Worm (Caenorhabditis elegans) whole organism, L1 larva: ENCODE measurements around the gene str-150.
A peak's percentile ranks its signal among the peaks of the same experiment; 100 is the strongest.

Experiments used
- C04F5.9 ChIP-seq: sonication (generic microtip); optimal IDR thresholded peaks from 2 replicates; lab custom pipeline; 2016; ENCODE audit warnings: missing genetic modification characterization, missing compliant biosample characterization
- aha-1 ChIP-seq: fragments of 150-350 bp; optimal IDR thresholded peaks from 2 replicates; lab custom pipeline; 2014; ENCODE audit warnings: missing biosample characterization, missing genetic modification characterization
- alr-1 ChIP-seq: fragments of 200-800 bp; sonication (Bioruptor generic); optimal IDR thresholded peaks from 2 replicates; lab custom pipeline; 2018; ENCODE audit warnings: borderline replicate concordance, mild to moderate bottlenecking, missing genetic modification characterization, missing compliant biosample characterization
- aly-2 ChIP-seq: fragments of 150-350 bp; optimal IDR thresholded peaks from 2 replicates; lab custom pipeline; 2014; ENCODE audit warnings: missing biosample characterization, missing genetic modification characterization
- ama-1 ChIP-seq: fragments of 150-350 bp; optimal IDR thresholded peaks from 2 replicates; lab custom pipeline; 2014
- ceh-63 ChIP-seq: fragments of 200-800 bp; sonication (Bioruptor generic); optimal IDR thresholded peaks from 2 replicates; lab custom pipeline; 2018; ENCODE audit warnings: mild to moderate bottlenecking, missing genetic modification characterization, missing compliant biosample characterization
- ceh-88 ChIP-seq: fragments of 200-800 bp; sonication (Bioruptor generic); IDR thresholded peaks from 2 replicates; pipeline ENCODE4 v1.3.6; 2022; ENCODE audit warnings: missing genetic modification characterization, missing compliant biosample characterization
- ceh-90 ChIP-seq: sonication (generic microtip); optimal IDR thresholded peaks from 2 replicates; lab custom pipeline; 2016; ENCODE audit warnings: missing genetic modification characterization, missing compliant biosample characterization
- dpl-1 ChIP-seq, 3 experiments: fragments of 150-350 bp in 2 of 3; sonication (generic microtip) in 1 of 3; optimal IDR thresholded peaks; 2 replicates each; lab custom pipeline; 2014 to 2017; ENCODE audit warnings: missing biosample characterization in 3 of 3, missing genetic modification characterization in 3 of 3, missing genetic modification reagents in 3 of 3
- dsc-1 ChIP-seq: sonication (generic microtip); optimal IDR thresholded peaks from 2 replicates; lab custom pipeline; 2016; ENCODE audit warnings: mild to moderate bottlenecking, missing genetic modification characterization, missing compliant biosample characterization
- efl-1 ChIP-seq, 4 experiments: fragments of 150-350 bp; optimal IDR thresholded peaks in 3 of 4; peaks in 1 of 4; 1 replicate in 1 of 4; 2 replicates in 3 of 4; lab custom pipeline; 2014; ENCODE audit warnings: missing biosample characterization in 2 of 4, missing genetic modification characterization in 2 of 4, missing genetic modification reagents in 2 of 4
- egl-13 ChIP-seq: sonication (generic microtip); optimal IDR thresholded peaks from 2 replicates; lab custom pipeline; 2016; ENCODE audit warnings: missing genotype, missing genetic modification reagents, missing genetic modification characterization, missing compliant biosample characterization
- elt-2 ChIP-seq: sonication (generic microtip); optimal IDR thresholded peaks from 2 replicates; lab custom pipeline; 2016; ENCODE audit warnings: missing genetic modification characterization, mild to moderate bottlenecking, inconsistent platforms, missing compliant biosample characterization, missing genetic modification reagents
- ets-5 ChIP-seq: fragments of 200-800 bp; sonication (Bioruptor generic); IDR thresholded peaks from 2 replicates; pipeline ENCODE4 v1.3.6; 2022; ENCODE audit warnings: missing genetic modification characterization, missing compliant biosample characterization
- hlh-17 ChIP-seq: fragments of 200-800 bp; sonication (Bioruptor generic); optimal IDR thresholded peaks from 2 replicates; lab custom pipeline; 2018; ENCODE audit warnings: missing genetic modification characterization, mild to moderate bottlenecking, missing compliant biosample characterization, moderate library complexity, borderline replicate concordance
- hlh-4 ChIP-seq: sonication (generic microtip); optimal IDR thresholded peaks from 2 replicates; lab custom pipeline; 2016; ENCODE audit warnings: mild to moderate bottlenecking, missing genetic modification characterization, missing compliant biosample characterization
- irx-1 ChIP-seq: sonication (generic microtip); optimal IDR thresholded peaks from 2 replicates; lab custom pipeline; 2016; ENCODE audit warnings: missing genetic modification characterization, missing compliant biosample characterization
- lin-15B ChIP-seq: fragments of 150-350 bp; sonication (generic microtip); optimal IDR thresholded peaks from 3 replicates; lab custom pipeline; 2014; ENCODE audit warnings: missing biosample characterization, missing genetic modification characterization
- lin-39 ChIP-seq: fragments of 150-350 bp; optimal IDR thresholded peaks from 2 replicates; lab custom pipeline; 2014; ENCODE audit warnings: missing biosample characterization, missing genetic modification reagents, missing genetic modification characterization
- lsy-2 ChIP-seq, 2 experiments: fragments of 150-350 bp; optimal IDR thresholded peaks; 2 replicates each; lab custom pipeline; 2014; ENCODE audit warnings: missing biosample characterization in 2 of 2, missing genetic modification characterization in 2 of 2
- mab-9 ChIP-seq: fragments of 200-800 bp; sonication (Bioruptor generic); IDR thresholded peaks from 2 replicates; pipeline ENCODE4 v1.3.6; 2022; ENCODE audit warnings: missing genetic modification reagents, missing genetic modification characterization, missing compliant biosample characterization
- mdl-1 ChIP-seq, 2 experiments: fragments of 150-350 bp; optimal IDR thresholded peaks; 2 replicates each; lab custom pipeline; 2014 to 2017; ENCODE audit warnings: missing biosample characterization in 2 of 2, missing genetic modification characterization in 2 of 2, inconsistent platforms in 1 of 2
- nhr-11 ChIP-seq: fragments of 150-350 bp; optimal IDR thresholded peaks from 2 replicates; lab custom pipeline; 2014; ENCODE audit warnings: missing biosample characterization, missing genetic modification characterization
- nhr-20 ChIP-seq: sonication (generic microtip); optimal IDR thresholded peaks from 2 replicates; lab custom pipeline; 2016; ENCODE audit warnings: mild to moderate bottlenecking, missing genetic modification characterization, missing compliant biosample characterization
- nhr-47 ChIP-seq: sonication (generic microtip); optimal IDR thresholded peaks from 2 replicates; lab custom pipeline; 2016; ENCODE audit warnings: mild to moderate bottlenecking, missing genetic modification characterization, moderate library complexity, missing compliant biosample characterization
- nhr-71 ChIP-seq: sonication (generic microtip); optimal IDR thresholded peaks from 2 replicates; lab custom pipeline; 2016; ENCODE audit warnings: mild to moderate bottlenecking, missing genetic modification characterization, moderate library complexity, missing compliant biosample characterization
- nhr-76 ChIP-seq: sonication (generic microtip); optimal IDR thresholded peaks from 2 replicates; lab custom pipeline; 2017; ENCODE audit warnings: missing biosample characterization, missing genetic modification characterization
- nhr-77 ChIP-seq: fragments of 150-350 bp; optimal IDR thresholded peaks from 2 replicates; lab custom pipeline; 2014; ENCODE audit warnings: missing biosample characterization, missing genetic modification characterization
- pax-3 ChIP-seq: fragments of 200-800 bp; sonication (Bioruptor generic); optimal IDR thresholded peaks from 2 replicates; lab custom pipeline; 2018; ENCODE audit warnings: mild to moderate bottlenecking, missing genetic modification characterization, moderate library complexity, missing compliant biosample characterization
- pqm-1 ChIP-seq: sonication (generic microtip); optimal IDR thresholded peaks from 3 replicates; lab custom pipeline; 2017; ENCODE audit warnings: missing biosample characterization, missing genetic modification characterization
- rnt-1 ChIP-seq: sonication (generic microtip); optimal IDR thresholded peaks from 2 replicates; lab custom pipeline; 2016; ENCODE audit warnings: mild to moderate bottlenecking, missing genetic modification characterization, moderate library complexity, missing compliant biosample characterization
- skn-1 ChIP-seq: fragments of 150-350 bp; optimal IDR thresholded peaks from 2 replicates; lab custom pipeline; 2014; ENCODE audit warnings: missing biosample characterization, missing genetic modification characterization
- snpc-4 ChIP-seq: fragments of 150-350 bp; optimal IDR thresholded peaks from 2 replicates; lab custom pipeline; 2014; ENCODE audit warnings: missing biosample characterization, missing genetic modification characterization
- sox-4 ChIP-seq: sonication (generic microtip); optimal IDR thresholded peaks from 2 replicates; lab custom pipeline; 2016; ENCODE audit warnings: missing genetic modification characterization, missing compliant biosample characterization
- sptf-1 ChIP-seq: fragments of 150-350 bp; optimal IDR thresholded peaks from 2 replicates; lab custom pipeline; 2014; ENCODE audit warnings: missing biosample characterization, missing genetic modification characterization
- swsn-7 ChIP-seq: sonication (generic microtip); optimal IDR thresholded peaks from 2 replicates; lab custom pipeline; 2016; ENCODE audit warnings: missing genetic modification characterization, missing compliant biosample characterization
- tbx-2 ChIP-seq: sonication (generic microtip); optimal IDR thresholded peaks from 2 replicates; lab custom pipeline; 2016; ENCODE audit warnings: missing genetic modification characterization, missing compliant biosample characterization
- unc-30 ChIP-seq: sonication (generic microtip); optimal IDR thresholded peaks from 2 replicates; lab custom pipeline; 2017; ENCODE audit warnings: missing biosample characterization, missing genetic modification characterization
- unc-86 ChIP-seq: sonication (generic microtip); optimal IDR thresholded peaks from 2 replicates; lab custom pipeline; 2016; ENCODE audit warnings: missing genetic modification characterization, missing compliant biosample characterization
- unc-98 ChIP-seq: fragments of 200-800 bp; sonication (Bioruptor generic); IDR thresholded peaks from 2 replicates; pipeline ENCODE4 v1.3.6; 2022; ENCODE audit warnings: missing genetic modification characterization, missing compliant biosample characterization
- vab-15 ChIP-seq: sonication (generic microtip); optimal IDR thresholded peaks from 2 replicates; lab custom pipeline; 2017; ENCODE audit warnings: missing genotype, mild to moderate bottlenecking, missing genetic modification characterization, missing compliant biosample characterization
- zag-1 ChIP-seq: fragments of 150-350 bp; optimal IDR thresholded peaks from 2 replicates; lab custom pipeline; 2014; ENCODE audit warnings: missing biosample characterization, missing genetic modification characterization
- ztf-4 ChIP-seq: fragments of 150-350 bp; optimal IDR thresholded peaks from 2 replicates; lab custom pipeline; 2014; ENCODE audit warnings: missing biosample characterization, missing genetic modification characterization

Gene str-150

ce11 chrV:16582973-16583372 lies at the start of gene str-150:
str-150 (plus strand) TSS chrV:16583273.
- TF ChIP-seq tbx-2 (tag; lab: Kevin White, UChicago) = no peak
- TF ChIP-seq sptf-1 = no peak
- TF ChIP-seq pqm-1 = no peak
- TF ChIP-seq nhr-11 = no peak

- TF ChIP-seq egl-13 (tag; lab: Kevin White, UChicago) = no peak
- TF ChIP-seq snpc-4 (tag; lab: Kevin White, UChicago) = no peak
- no peak for TF ChIP-seq tbx-2 (tag; lab: Kevin White, UChicago)
- TF ChIP-seq ama-1 (lab: Kevin White, UChicago) = no peak
- no peak for TF ChIP-seq ceh-88 (GFP tag; lab: Robert Waterston, UW)
- TF ChIP-seq hlh-4 (tag; lab: Kevin White, UChicago) = no peak
- no peak for TF ChIP-seq skn-1 (tag; lab: Kevin White, UChicago)
- TF ChIP-seq swsn-7 (tag; lab: Kevin White, UChicago) = no peak
Measured at ce11 chrV:16534000-16534399, 49.1 kb upstream of the str-150 start, which contains the start of gene cpr-2. cpr-2 (minus strand) TSS chrV:16534100.

- TF ChIP-seq ceh-63 (no peak), lsy-2 (tag; optimal IDR thresholded peaks at IDR 0.05; lab: Kevin White, UChicago) (no peak), zag-1 (tag; lab: Kevin White, UChicago) (no peak), unc-30 (tag; lab: Kevin White, UChicago) (no peak), nhr-77 (tag; lab: Kevin White, UChicago) (no peak), unc-86 (tag; lab: Kevin White, UChicago) (no peak)
Measured at ce11 chrV:16535172-16535571, 47.9 kb upstream of the str-150 start, which contains the start of gene Y32B12B.8. Y32B12B.8 (plus strand) TSS chrV:16535472.

ce11 chrV:16536701-16537100 lies 46.4 kb upstream of the str-150 start, which contains the start of gene Y32B12B.1:
Y32B12B.1 (plus strand) TSS chrV:16537001.
- TF ChIP-seq nhr-71 (tag; lab: Kevin White, UChicago) (no peak), unc-98 (GFP tag; lab: Robert Waterston, UW) (no peak), zag-1 (tag; lab: Kevin White, UChicago) (no peak), sox-4 (tag; lab: Kevin White, UChicago) (no peak), mdl-1 (tag; optimal IDR thresholded peaks at IDR 0.05; lab: Kevin White, UChicago) (no peak), irx-1 (tag; lab: Kevin White, UChicago) (no peak), C04F5.9 (tag; lab: Kevin White, UChicago) (no peak), elt-2 (no peak), mab-9 (GFP tag; lab: Robert Waterston, UW) (no peak), dpl-1 (GFP tag; optimal IDR thresholded peaks at IDR 0.05; lab: Kevin White, UChicago) (no peak), lsy-2 (tag; optimal IDR thresholded peaks at IDR 0.05; lab: Kevin White, UChicago) (no peak), aly-2 (tag; lab: Kevin White, UChicago) (no peak), rnt-1 (tag; lab: Kevin White, UChicago) (no peak), ceh-88 (GFP tag; lab: Robert Waterston, UW) (no peak)

- TF ChIP-seq dpl-1 (GFP tag; optimal IDR thresholded peaks at IDR 0.05; lab: Kevin White, UChicago) (peak; percentile 77 to 87 (median 84)), irx-1 (tag; lab: Kevin White, UChicago) (peak; percentile 47), pax-3 (tag; lab: Kevin White, UChicago) (peak; percentile 49), lin-39 (tag; lab: Kevin White, UChicago) (peak; percentile 38), hlh-17 (no peak), vab-15 (tag; lab: Kevin White, UChicago) (no peak), aha-1 (tag; lab: Kevin White, UChicago) (no peak), skn-1 (tag; lab: Kevin White, UChicago) (peak; percentile 6), C04F5.9 (tag; lab: Kevin White, UChicago) (no peak), pqm-1 (no peak), ceh-90 (tag; lab: Kevin White, UChicago) (peak; percentile 66), lin-15B (tag; lab: Kevin White, UChicago) (peak; percentile 44), nhr-20 (tag; lab: Kevin White, UChicago) (peak; percentile 64), dsc-1 (tag; lab: Kevin White, UChicago) (peak; percentile 58), efl-1 (optimal IDR thresholded peaks at IDR 0.05; lab: Kevin White, UChicago) (peak; percentile 78 to 85), efl-1 (GFP tag; optimal IDR thresholded peaks at IDR 0.05 in 1 of 2; lab: Kevin White, UChicago) (peak; percentile 85 to 98), nhr-11 (no peak), nhr-76 (no peak), elt-2 (peak; percentile 38), ets-5 (GFP tag; lab: Robert Waterston, UW) (no peak), nhr-47 (tag; lab: Kevin White, UChicago) (peak; percentile 85), alr-1 (no peak), ztf-4 (no peak), nhr-77 (tag; lab: Kevin White, UChicago) (no peak), ama-1 (lab: Kevin White, UChicago) (no peak), rnt-1 (tag; lab: Kevin White, UChicago) (no peak)
Measured at ce11 chrV:16537908-16538446, 45.1 kb upstream of the str-150 start, which contains the start of gene Y32B12B.2. Y32B12B.2 (plus strand) TSS chrV:16538396.
